Worm (Caenorhabditis elegans) whole organism, L3 larva: ENCODE results near the gene F47B7.4.

Source experiments
- R02D3.7 ChIP-seq: fragments of 150-350 bp; optimal IDR thresholded peaks from 2 replicates; lab custom pipeline; 2014; ENCODE audit warnings: missing biosample characterization, missing genetic modification characterization
- aly-2 ChIP-seq: fragments of 150-350 bp; optimal IDR thresholded peaks from 2 replicates; lab custom pipeline; 2014; ENCODE audit warnings: missing biosample characterization, missing genetic modification characterization
- ama-1 ChIP-seq: fragments of 150-350 bp; optimal IDR thresholded peaks from 2 replicates; lab custom pipeline; 2018
- ceh-28 ChIP-seq: fragments of 150-350 bp; optimal IDR thresholded peaks from 2 replicates; lab custom pipeline; 2014; ENCODE audit warnings: missing biosample characterization, missing genetic modification reagents, missing genetic modification characterization
- ceh-82 ChIP-seq: fragments of 150-350 bp; optimal IDR thresholded peaks from 2 replicates; lab custom pipeline; 2014; ENCODE audit warnings: missing biosample characterization, missing genetic modification characterization
- ceh-9 ChIP-seq: sonication (generic microtip); optimal IDR thresholded peaks from 2 replicates; lab custom pipeline; 2018; ENCODE audit warnings: missing biosample characterization, missing genetic modification characterization
- daf-12 ChIP-seq: fragments of 150-350 bp; optimal IDR thresholded peaks from 2 replicates; lab custom pipeline; 2014; ENCODE audit warnings: missing biosample characterization, missing genetic modification reagents, missing genetic modification characterization
- egl-5 ChIP-seq: fragments of 150-350 bp; optimal IDR thresholded peaks from 2 replicates; lab custom pipeline; 2017; ENCODE audit warnings: missing biosample characterization, missing genetic modification reagents, missing genetic modification characterization, inconsistent platforms
- elt-1 ChIP-seq: fragments of 150-350 bp; optimal IDR thresholded peaks from 2 replicates; lab custom pipeline; 2014; ENCODE audit warnings: missing biosample characterization, missing genetic modification characterization
- elt-2 ChIP-seq: sonication (generic microtip); optimal IDR thresholded peaks from 2 replicates; lab custom pipeline; 2016; ENCODE audit warnings: missing genetic modification reagents, mild to moderate bottlenecking, missing genetic modification characterization, missing compliant biosample characterization
- elt-3 ChIP-seq, 3 experiments: fragments of 150-350 bp in 1 of 3; sonication (generic microtip) in 2 of 3; optimal IDR thresholded peaks; 2 replicates in 2 of 3; 4 replicates in 1 of 3; lab custom pipeline; 2014 to 2017; ENCODE audit warnings: missing biosample characterization in 3 of 3, missing genetic modification characterization in 3 of 3
- eor-1 ChIP-seq, 2 experiments: fragments of 150-350 bp; optimal IDR thresholded peaks; 2 replicates each; lab custom pipeline; 2014 to 2018; ENCODE audit warnings: missing biosample characterization in 2 of 2, missing genetic modification characterization in 2 of 2
- fkh-2 ChIP-seq: fragments of 150-350 bp; optimal IDR thresholded peaks from 2 replicates; lab custom pipeline; 2014; ENCODE audit warnings: missing biosample characterization, missing genetic modification reagents, missing genetic modification characterization
- fos-1 ChIP-seq: fragments of 150-350 bp; optimal IDR thresholded peaks from 2 replicates; lab custom pipeline; 2014; ENCODE audit warnings: missing biosample characterization, missing genetic modification characterization
- hmg-11 ChIP-seq: sonication (generic microtip); optimal IDR thresholded peaks from 2 replicates; lab custom pipeline; 2016; ENCODE audit warnings: missing genetic modification characterization, missing compliant biosample characterization
- jun-1 ChIP-seq: fragments of 150-350 bp; optimal IDR thresholded peaks from 2 replicates; lab custom pipeline; 2014; ENCODE audit warnings: missing biosample characterization, missing genetic modification reagents, missing genetic modification characterization
- lin-15B ChIP-seq: fragments of 150-350 bp; optimal IDR thresholded peaks from 2 replicates; lab custom pipeline; 2014; ENCODE audit warnings: missing biosample characterization, missing genetic modification characterization
- lin-39 ChIP-seq: fragments of 150-350 bp; optimal IDR thresholded peaks from 2 replicates; lab custom pipeline; 2018; ENCODE audit warnings: missing biosample characterization, missing genetic modification reagents, missing genetic modification characterization
- lsy-12 ChIP-seq: sonication (generic microtip); optimal IDR thresholded peaks from 2 replicates; lab custom pipeline; 2016; ENCODE audit warnings: mild to moderate bottlenecking, missing genetic modification characterization, missing compliant biosample characterization
- mdl-1 ChIP-seq: fragments of 150-350 bp; optimal IDR thresholded peaks from 2 replicates; lab custom pipeline; 2014; ENCODE audit warnings: missing biosample characterization, missing genetic modification characterization
- mml-1 ChIP-seq: fragments of 150-350 bp; sonication (generic microtip); optimal IDR thresholded peaks from 3 replicates; lab custom pipeline; 2014; ENCODE audit warnings: missing biosample characterization, missing genetic modification characterization
- nfya-1 ChIP-seq: sonication (generic microtip); optimal IDR thresholded peaks from 2 replicates; lab custom pipeline; 2017; ENCODE audit warnings: missing genetic modification characterization, mild to moderate bottlenecking, missing compliant biosample characterization, antibody characterized with exemption, moderate library complexity; ENCODE audit not compliant: insufficient read depth
- nhr-11 ChIP-seq: fragments of 150-350 bp; optimal IDR thresholded peaks from 2 replicates; lab custom pipeline; 2014; ENCODE audit warnings: missing biosample characterization, missing genetic modification characterization
- nhr-23 ChIP-seq: fragments of 150-350 bp; optimal IDR thresholded peaks from 2 replicates; lab custom pipeline; 2014; ENCODE audit warnings: missing biosample characterization, missing genetic modification reagents, missing genetic modification characterization
- nhr-237 ChIP-seq: fragments of 150-350 bp; optimal IDR thresholded peaks from 2 replicates; lab custom pipeline; 2014; ENCODE audit warnings: missing biosample characterization, missing genetic modification characterization
- nhr-25 ChIP-seq: sonication (generic microtip); optimal IDR thresholded peaks from 2 replicates; lab custom pipeline; 2017; ENCODE audit warnings: missing biosample characterization, missing genetic modification characterization
- nhr-28 ChIP-seq: fragments of 150-350 bp; optimal IDR thresholded peaks from 2 replicates; lab custom pipeline; 2014; ENCODE audit warnings: missing biosample characterization, missing genetic modification characterization
- nhr-43 ChIP-seq: sonication (generic microtip); optimal IDR thresholded peaks from 2 replicates; lab custom pipeline; 2016; ENCODE audit warnings: mild to moderate bottlenecking, missing genetic modification characterization, missing compliant biosample characterization; ENCODE audit not compliant: poor library complexity, severe bottlenecking
- nhr-67 ChIP-seq: fragments of 150-350 bp; optimal IDR thresholded peaks from 2 replicates; lab custom pipeline; 2014; ENCODE audit warnings: missing biosample characterization, missing genetic modification characterization
- nhr-76 ChIP-seq: fragments of 150-350 bp; sonication (generic microtip); optimal IDR thresholded peaks from 5 replicates; lab custom pipeline; 2014; ENCODE audit warnings: missing biosample characterization, missing genetic modification characterization
- nhr-77 ChIP-seq: fragments of 150-350 bp; optimal IDR thresholded peaks from 2 replicates; lab custom pipeline; 2014; ENCODE audit warnings: missing biosample characterization, missing genetic modification characterization
- pha-4 ChIP-seq: fragments of 150-350 bp; optimal IDR thresholded peaks from 2 replicates; lab custom pipeline; 2014; ENCODE audit warnings: missing biosample characterization, missing genetic modification reagents, missing genetic modification characterization
- pqm-1 ChIP-seq: fragments of 150-350 bp; optimal IDR thresholded peaks from 2 replicates; lab custom pipeline; 2017; ENCODE audit warnings: missing biosample characterization, missing genetic modification characterization, inconsistent platforms
- sea-2 ChIP-seq: fragments of 150-350 bp; sonication (generic microtip); optimal IDR thresholded peaks from 4 replicates; lab custom pipeline; 2014; ENCODE audit warnings: missing biosample characterization, missing genetic modification reagents, missing genetic modification characterization
- skn-1 ChIP-seq: fragments of 150-350 bp; optimal IDR thresholded peaks from 2 replicates; lab custom pipeline; 2014; ENCODE audit warnings: missing biosample characterization, missing genetic modification characterization
- snpc-4 ChIP-seq: fragments of 150-350 bp; optimal IDR thresholded peaks from 2 replicates; lab custom pipeline; 2014; ENCODE audit warnings: missing biosample characterization, missing genetic modification characterization
- tbx-2 ChIP-seq: sonication (generic microtip); optimal IDR thresholded peaks from 2 replicates; lab custom pipeline; 2016; ENCODE audit warnings: mild to moderate bottlenecking, missing genetic modification characterization, missing compliant biosample characterization
- unc-62 ChIP-seq: fragments of 150-350 bp; sonication (generic microtip); optimal IDR thresholded peaks from 4 replicates; lab custom pipeline; 2014; ENCODE audit warnings: missing biosample characterization, missing genetic modification reagents, missing genetic modification characterization
- zag-1 ChIP-seq: fragments of 150-350 bp; optimal IDR thresholded peaks from 2 replicates; lab custom pipeline; 2014; ENCODE audit warnings: missing biosample characterization, missing genetic modification characterization
- ztf-4 ChIP-seq: fragments of 150-350 bp; optimal IDR thresholded peaks from 2 replicates; lab custom pipeline; 2014; ENCODE audit warnings: missing biosample characterization, missing genetic modification characterization

The F47B7.4 gene

DNA sequence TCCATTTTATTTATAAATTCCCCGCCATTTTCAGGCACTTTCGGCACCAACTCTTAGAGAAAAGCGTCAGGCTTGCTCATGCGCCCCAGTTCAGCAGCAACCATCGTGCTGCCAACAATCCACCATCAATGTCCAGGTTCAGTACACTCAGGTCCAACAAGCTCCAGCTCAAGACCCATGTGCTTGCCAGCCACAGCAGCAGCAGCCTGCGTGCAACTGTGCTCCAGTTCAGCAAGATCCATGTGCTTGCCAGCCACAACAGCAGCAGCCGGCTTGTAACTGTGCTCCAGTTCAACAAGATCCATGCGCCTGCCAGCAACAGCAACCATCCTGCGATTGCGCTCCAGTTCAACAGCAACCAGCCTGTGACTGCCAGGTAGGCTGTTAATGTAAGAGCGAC, 31.8 kb upstream of the F47B7.4 start:
- TF ChIP-seq nhr-28 (no peak), egl-5 (tag; lab: Kevin White, UChicago) (no peak), mdl-1 (tag; lab: Kevin White, UChicago) (no peak), nhr-67 (no peak), nhr-76 (no peak), elt-2 (tag; lab: Kevin White, UChicago) (no peak), lin-15B (tag; lab: Kevin White, UChicago) (no peak), nhr-11 (tag; lab: Kevin White, UChicago) (no peak), jun-1 (tag; lab: Kevin White, UChicago) (no peak)
- TF ChIP-seq, all 47 proteins: peak for 0

DNA sequence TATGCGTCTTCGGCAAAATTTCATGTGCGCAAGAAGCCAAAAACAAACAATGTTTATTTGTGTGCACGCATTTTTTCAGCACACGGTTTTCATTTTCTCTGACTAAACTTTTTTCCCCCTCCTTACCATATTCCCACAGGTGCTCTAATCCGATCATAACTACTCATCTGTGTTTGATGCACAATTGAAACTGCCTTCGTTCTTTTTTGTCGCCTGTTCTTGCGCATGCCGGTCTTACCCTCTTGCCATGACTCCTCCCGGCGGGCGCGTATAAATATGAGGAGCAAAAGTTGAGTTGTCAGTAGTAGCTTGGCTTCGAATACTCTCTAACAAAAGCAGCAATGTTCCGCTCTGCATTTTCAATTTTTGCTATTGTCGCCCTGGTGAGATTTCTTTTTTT, 31.4 kb upstream of the F47B7.4 start, which contains the start of gene abu-10:
Gene abu-10, plus strand, starts transcription at position 301 of the 400 bp plus-strand sequence.
- no peak for TF ChIP-seq elt-3 (tag; optimal IDR thresholded peaks at IDR 0.05; lab: Kevin White, UChicago)
- TF ChIP-seq lsy-12: no peak
- no peak for TF ChIP-seq daf-12
- no peak for TF ChIP-seq elt-1 (tag; lab: Kevin White, UChicago)
- TF ChIP-seq fos-1 (tag; lab: Kevin White, UChicago): no peak
- TF ChIP-seq mdl-1 (tag; lab: Kevin White, UChicago): no peak
- TF ChIP-seq R02D3.7 (tag; lab: Kevin White, UChicago): no peak
- TF ChIP-seq pqm-1 (tag; lab: Kevin White, UChicago): no peak
- no peak for TF ChIP-seq unc-62 (GFP tag; lab: Kevin White, UChicago)
- no peak for TF ChIP-seq sea-2 (GFP tag; lab: Kevin White, UChicago)
- no peak for TF ChIP-seq ceh-9 (tag; lab: Kevin White, UChicago)
- TF ChIP-seq nhr-77 (tag; lab: Kevin White, UChicago): no peak
- no peak for TF ChIP-seq snpc-4 (tag; lab: Kevin White, UChicago)
- TF ChIP-seq nhr-43 (tag; lab: Kevin White, UChicago): no peak
- TF ChIP-seq ama-1: no peak
- no peak for TF ChIP-seq nhr-237 (tag; lab: Kevin White, UChicago)
- no peak for TF ChIP-seq ceh-28
- TF ChIP-seq tbx-2 (tag; lab: Kevin White, UChicago): no peak
- TF ChIP-seq, all 47 proteins: peak for 0

DNA sequence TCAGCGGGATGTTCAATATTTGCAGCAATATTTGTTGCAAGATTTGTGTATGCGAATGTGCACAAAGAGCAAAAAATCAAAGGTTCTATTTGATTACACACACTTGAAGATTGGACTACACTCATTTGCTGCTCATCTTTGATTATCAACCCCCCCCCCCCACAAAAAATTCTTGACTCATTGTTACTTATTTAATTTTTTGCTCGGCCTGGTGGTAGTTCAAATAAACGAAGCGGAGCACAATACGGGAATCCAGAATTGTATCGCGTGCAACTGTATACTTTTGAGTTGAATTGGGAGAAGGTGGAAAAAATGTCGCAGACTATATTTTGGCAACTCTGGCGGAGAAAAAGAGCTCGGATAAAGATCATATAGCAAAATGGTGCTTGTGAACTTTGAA, 29.2 kb upstream of the F47B7.4 start, which contains the start of gene F35A5.5:
Gene F35A5.5, minus strand, starts transcription at position 101 of the 400 bp plus-strand sequence.
- no peak for TF ChIP-seq mml-1 (tag; lab: Kevin White, UChicago)
- TF ChIP-seq zag-1: no peak
- no peak for TF ChIP-seq nhr-76
- no peak for TF ChIP-seq hmg-11 (tag; lab: Kevin White, UChicago)
- no peak for TF ChIP-seq tbx-2 (tag; lab: Kevin White, UChicago)
- no peak for TF ChIP-seq aly-2 (tag; lab: Kevin White, UChicago)
- TF ChIP-seq fkh-2 (tag; lab: Kevin White, UChicago): no peak
- TF ChIP-seq eor-1 (tag; optimal IDR thresholded peaks at IDR 0.05; lab: Kevin White, UChicago): no peak
- TF ChIP-seq ceh-9 (tag; lab: Kevin White, UChicago): no peak
- TF ChIP-seq elt-3 (tag; optimal IDR thresholded peaks at IDR 0.05; lab: Kevin White, UChicago): no peak
- TF ChIP-seq ceh-82 (tag; lab: Kevin White, UChicago): no peak
- no peak for TF ChIP-seq nhr-23 (tag; lab: Kevin White, UChicago)
- no peak for TF ChIP-seq sea-2 (GFP tag; lab: Kevin White, UChicago)
- no peak for TF ChIP-seq skn-1 (tag; lab: Kevin White, UChicago)
- TF ChIP-seq egl-5 (tag; lab: Kevin White, UChicago): no peak
- no peak for TF ChIP-seq pha-4 (tag; lab: Kevin White, UChicago)

DNA sequence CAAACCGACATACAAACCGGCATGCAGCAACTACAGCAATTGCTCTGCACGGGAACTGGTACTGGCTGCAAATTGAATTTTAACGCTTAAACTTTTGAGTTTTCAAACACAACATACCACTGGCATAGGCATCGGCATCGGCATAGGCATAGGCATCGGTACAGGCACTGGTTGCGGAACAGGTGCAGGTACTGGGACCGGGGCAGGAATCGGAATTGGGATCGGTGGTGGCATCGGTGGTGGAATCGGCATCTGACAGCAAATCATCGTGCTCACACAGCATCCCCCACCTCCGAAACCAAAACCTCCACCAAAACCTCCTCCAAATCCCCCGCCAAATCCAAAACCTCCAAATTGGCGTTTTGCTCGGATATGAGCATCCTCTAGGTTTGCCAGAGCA, 27.7 kb upstream of the F47B7.4 start:
- TF ChIP-seq tbx-2 (tag; lab: Kevin White, UChicago) (no peak), ztf-4 (tag; lab: Kevin White, UChicago) (no peak), fos-1 (tag; lab: Kevin White, UChicago) (no peak), aly-2 (tag; lab: Kevin White, UChicago) (no peak), pqm-1 (tag; lab: Kevin White, UChicago) (no peak), elt-3 (tag; optimal IDR thresholded peaks at IDR 0.05; lab: Kevin White, UChicago) (no peak), nfya-1 (tag; lab: Kevin White, UChicago) (no peak), lin-39 (no peak), skn-1 (tag; lab: Kevin White, UChicago) (no peak), nhr-25 (tag; lab: Kevin White, UChicago) (no peak), nhr-11 (tag; lab: Kevin White, UChicago) (no peak), snpc-4 (tag; lab: Kevin White, UChicago) (no peak), ceh-28 (no peak)
- TF ChIP-seq, all 47 proteins: peak for 0
